Worm (Caenorhabditis elegans): ENCODE measurements around the gene col-156.

- TF ChIP-seq nfya-1 (tag; optimal IDR thresholded peaks at IDR 0.05) = no peak
- TF ChIP-seq elt-2 (tag; optimal IDR thresholded peaks at IDR 0.05) = no peak
- TF ChIP-seq ahr-1 (tag; optimal IDR thresholded peaks at IDR 0.05) = no peak
- TF ChIP-seq ztf-16 (tag; optimal IDR thresholded peaks at IDR 0.05) = no peak
- TF ChIP-seq unc-3 (GFP tag; conservative IDR thresholded peaks at IDR 0.05) = no peak
- no peak for TF ChIP-seq unc-3 (tag; optimal IDR thresholded peaks at IDR 0.05)
- no peak for TF ChIP-seq hlh-30 (tag; optimal IDR thresholded peaks at IDR 0.05; ENCODE audit: insufficient read depth)
Measured at ce11 chrV:11435242-11435641, 14.9 kb downstream of the col-156 start.

Measured in whole organism, late embryonic.